Worm (Caenorhabditis elegans) whole organism, L3 larva: ENCODE measurements around the gene srx-97.

ENCODE experiments used
- ceh-16 ChIP-seq: sonication (generic microtip); optimal IDR thresholded peaks from 2 replicates; lab custom pipeline; 2017; ENCODE audit warnings: missing biosample characterization, missing genetic modification characterization
- nhr-43 ChIP-seq: sonication (generic microtip); optimal IDR thresholded peaks from 2 replicates; lab custom pipeline; 2016; ENCODE audit warnings: mild to moderate bottlenecking, missing genetic modification characterization, missing compliant biosample characterization; ENCODE audit not compliant: poor library complexity, severe bottlenecking

srx-97 gene

ce11 chrII:3617512-3617911 lies 51.7 kb downstream of the srx-97 start, which contains the start of gene F40E12.1:
TSS of gene F40E12.1 (plus strand) at chrII:3617812.
- TF ChIP-seq nhr-43 (tag; lab: Kevin White, UChicago) (no peak), ceh-16 (tag; lab: Kevin White, UChicago) (no peak)
